Worm (Caenorhabditis elegans) whole organism, mixed stage, embryonic: ENCODE results near the gene cwf-19L2.
A peak's percentile ranks its signal among the peaks of the same experiment; 100 is the strongest.

Experiments
- bed-3 ChIP-seq: fragments of 200-800 bp; sonication (Bioruptor generic); optimal IDR thresholded peaks from 3 replicates; lab custom pipeline; 2018; ENCODE audit warnings: mild to moderate bottlenecking, missing genetic modification characterization, moderate library complexity, missing compliant biosample characterization
- blmp-1 ChIP-seq: fragments of 150-350 bp; optimal IDR thresholded peaks from 2 replicates; lab custom pipeline; 2014; ENCODE audit warnings: missing biosample characterization, missing genetic modification characterization
- ceh-83 ChIP-seq: fragments of 200-800 bp; sonication (Bioruptor generic); optimal IDR thresholded peaks from 2 replicates; lab custom pipeline; 2018; ENCODE audit warnings: mild to moderate bottlenecking, missing genetic modification characterization, missing compliant biosample characterization
- ces-1 ChIP-seq: fragments of 150-350 bp; optimal IDR thresholded peaks from 2 replicates; lab custom pipeline; 2014; ENCODE audit warnings: missing biosample characterization, missing genetic modification reagents, missing genetic modification characterization
- cnd-1 ChIP-seq: fragments of 200-800 bp; sonication (Bioruptor generic); optimal IDR thresholded peaks from 2 replicates; lab custom pipeline; 2018; ENCODE audit warnings: mild to moderate bottlenecking, missing genetic modification characterization, missing compliant biosample characterization
- drap-1 ChIP-seq: fragments of 200-800 bp; sonication (Bioruptor generic); optimal IDR thresholded peaks from 3 replicates; lab custom pipeline; 2018; ENCODE audit warnings: mild to moderate bottlenecking, missing genetic modification characterization, missing compliant biosample characterization
- elt-1 ChIP-seq: sonication (generic microtip); optimal IDR thresholded peaks from 2 replicates; lab custom pipeline; 2017; ENCODE audit warnings: missing genetic modification characterization, mild to moderate bottlenecking, missing compliant biosample characterization, antibody characterized with exemption, moderate library complexity, borderline replicate concordance; ENCODE audit not compliant: insufficient read depth
- elt-3 ChIP-seq: fragments of 150-350 bp; optimal IDR thresholded peaks from 2 replicates; lab custom pipeline; 2014; ENCODE audit warnings: missing biosample characterization, missing genetic modification characterization
- flh-1 ChIP-seq: fragments of 200-800 bp; sonication (Bioruptor generic); optimal IDR thresholded peaks from 2 replicates; lab custom pipeline; 2018; ENCODE audit warnings: mild to moderate bottlenecking, missing genetic modification characterization, moderate library complexity, missing compliant biosample characterization
- ham-2 ChIP-seq: fragments of 200-800 bp; sonication (Bioruptor generic); optimal IDR thresholded peaks from 2 replicates; lab custom pipeline; 2018; ENCODE audit warnings: mild to moderate bottlenecking, missing genetic modification characterization, missing compliant biosample characterization
- hlh-1 ChIP-seq: fragments of 150-350 bp; optimal IDR thresholded peaks from 2 replicates; lab custom pipeline; 2014; ENCODE audit warnings: missing biosample characterization, missing genetic modification reagents, missing genetic modification characterization
- lin-32 ChIP-seq: fragments of 200-800 bp; sonication (Bioruptor generic); optimal IDR thresholded peaks from 2 replicates; lab custom pipeline; 2018; ENCODE audit warnings: mild to moderate bottlenecking, missing genetic modification characterization, missing compliant biosample characterization
- lsy-2 ChIP-seq: fragments of 150-350 bp; optimal IDR thresholded peaks from 2 replicates; lab custom pipeline; 2014; ENCODE audit warnings: missing biosample characterization, missing genetic modification characterization
- mab-5 ChIP-seq: fragments of 150-350 bp; optimal IDR thresholded peaks from 2 replicates; lab custom pipeline; 2014; ENCODE audit warnings: missing biosample characterization, missing genetic modification characterization
- mep-1 ChIP-seq: fragments of 150-350 bp; optimal IDR thresholded peaks from 2 replicates; lab custom pipeline; 2017; ENCODE audit warnings: missing biosample characterization, missing genetic modification reagents, missing genetic modification characterization, inconsistent platforms
- mls-2 ChIP-seq: sonication (generic microtip); optimal IDR thresholded peaks from 2 replicates; lab custom pipeline; 2016; ENCODE audit warnings: mild to moderate bottlenecking, missing genetic modification characterization, moderate library complexity, missing compliant biosample characterization
- nhr-12 ChIP-seq: fragments of 150-350 bp; optimal IDR thresholded peaks from 2 replicates; lab custom pipeline; 2014; ENCODE audit warnings: missing biosample characterization, missing genetic modification characterization
- nhr-237 ChIP-seq: fragments of 150-350 bp; optimal IDR thresholded peaks from 2 replicates; lab custom pipeline; 2014; ENCODE audit warnings: missing biosample characterization, missing genetic modification characterization
- nhr-28 ChIP-seq: fragments of 150-350 bp; optimal IDR thresholded peaks from 2 replicates; lab custom pipeline; 2014; ENCODE audit warnings: missing biosample characterization, missing genetic modification characterization
- nhr-76 ChIP-seq: sonication (generic microtip); optimal IDR thresholded peaks from 2 replicates; lab custom pipeline; 2017; ENCODE audit warnings: missing biosample characterization, missing genetic modification characterization
- pha-4 ChIP-seq: fragments of 150-350 bp; optimal IDR thresholded peaks from 2 replicates; lab custom pipeline; 2018; ENCODE audit warnings: missing biosample characterization, missing genetic modification reagents, missing genetic modification characterization
- sem-2 ChIP-seq: fragments of 200-800 bp; sonication (Bioruptor generic); optimal IDR thresholded peaks from 2 replicates; lab custom pipeline; 2018; ENCODE audit warnings: mild to moderate bottlenecking, missing genetic modification characterization, missing compliant biosample characterization
- snpc-4 ChIP-seq: fragments of 150-350 bp; optimal IDR thresholded peaks from 2 replicates; lab custom pipeline; 2014; ENCODE audit warnings: missing biosample characterization, missing genetic modification characterization
- sptf-1 ChIP-seq: sonication (generic microtip); optimal IDR thresholded peaks from 2 replicates; lab custom pipeline; 2017; ENCODE audit warnings: mild to moderate bottlenecking, missing genetic modification characterization, moderate library complexity, missing compliant biosample characterization
- tbx-8 ChIP-seq: fragments of 200-800 bp; sonication (Bioruptor generic); optimal IDR thresholded peaks from 2 replicates; lab custom pipeline; 2018; ENCODE audit warnings: mild to moderate bottlenecking, missing genetic modification characterization, moderate library complexity, missing compliant biosample characterization
- unc-120 ChIP-seq: sonication (generic microtip); optimal IDR thresholded peaks from 2 replicates; lab custom pipeline; 2017; ENCODE audit warnings: missing genetic modification characterization, missing compliant biosample characterization; ENCODE audit not compliant: poor library complexity, severe bottlenecking
- unc-39 ChIP-seq: fragments of 150-350 bp; optimal IDR thresholded peaks from 2 replicates; lab custom pipeline; 2014; ENCODE audit warnings: missing biosample characterization, missing genetic modification characterization
- unc-62 ChIP-seq: fragments of 150-350 bp; optimal IDR thresholded peaks from 2 replicates; lab custom pipeline; 2014; ENCODE audit warnings: missing biosample characterization, missing genetic modification reagents, missing genetic modification characterization
- zip-8 ChIP-seq: fragments of 150-350 bp; optimal IDR thresholded peaks from 2 replicates; lab custom pipeline; 2014; ENCODE audit warnings: missing biosample characterization, missing genetic modification characterization
- ztf-11 ChIP-seq: fragments of 150-350 bp; optimal IDR thresholded peaks from 2 replicates; lab custom pipeline; 2014; ENCODE audit warnings: missing biosample characterization, missing genetic modification characterization

The cwf-19L2 gene

DNA sequence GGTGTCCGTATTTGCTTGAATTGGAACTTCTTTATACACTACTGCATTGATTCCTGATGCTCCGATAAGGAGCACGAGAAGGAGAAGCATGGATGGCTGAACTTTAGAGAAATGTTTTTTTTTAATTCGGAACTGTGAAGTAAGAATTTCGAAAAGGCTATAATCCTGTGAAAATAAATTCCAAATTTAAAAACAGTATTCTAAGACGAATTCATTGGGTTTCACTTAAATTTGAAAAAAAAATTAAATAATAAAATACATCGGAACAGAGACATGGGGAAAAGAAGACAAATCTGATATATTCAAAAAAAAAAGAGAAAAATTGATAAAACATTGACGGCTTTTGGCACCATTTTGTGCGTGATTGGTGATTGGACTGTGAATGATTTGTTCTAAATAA lies 7.7 kb upstream of the cwf-19L2 start, which contains the start of gene pho-5:
pho-5 (minus strand) TSS at position 101 of the 400 bp plus-strand sequence.
- no peak for TF ChIP-seq mep-1
- no peak for TF ChIP-seq blmp-1 (tag; lab: Kevin White, UChicago)
- no peak for TF ChIP-seq bed-3 (GFP tag; lab: Kevin White, UChicago)
- TF ChIP-seq unc-62 (GFP tag; lab: Kevin White, UChicago) = no peak
- no peak for TF ChIP-seq lin-32 (GFP tag; lab: Kevin White, UChicago)
- no peak for TF ChIP-seq hlh-1 (tag; lab: Kevin White, UChicago)
- TF ChIP-seq sptf-1 (tag; lab: Kevin White, UChicago) = no peak
- no peak for TF ChIP-seq nhr-12 (tag; lab: Kevin White, UChicago)
- no peak for TF ChIP-seq elt-3 (tag; lab: Kevin White, UChicago)
- no peak for TF ChIP-seq drap-1 (GFP tag; lab: Kevin White, UChicago)
- no peak for TF ChIP-seq pha-4 (tag; lab: Kevin White, UChicago)
- no peak for TF ChIP-seq cnd-1 (tag; lab: Kevin White, UChicago)
- TF ChIP-seq nhr-28 = no peak

ce11 chrIII:7287503-7287902 lies 5.9 kb upstream of the cwf-19L2 start, which contains the start of gene ykt-6:
Gene ykt-6, minus strand, starts transcription at chrIII:7287603.
- no peak for TF ChIP-seq sem-2 (GFP tag; lab: Kevin White, UChicago)
- TF ChIP-seq mep-1 = no peak
- TF ChIP-seq mls-2 (tag; lab: Kevin White, UChicago) = no peak
- no peak for TF ChIP-seq nhr-76 (tag; lab: Kevin White, UChicago)
- no peak for TF ChIP-seq lin-32 (GFP tag; lab: Kevin White, UChicago)
- no peak for TF ChIP-seq unc-62 (GFP tag; lab: Kevin White, UChicago)
- TF ChIP-seq nhr-28 = no peak
- TF ChIP-seq nhr-237 (tag; lab: Kevin White, UChicago) = no peak
- no peak for TF ChIP-seq ham-2 (GFP tag; lab: Kevin White, UChicago)
- no peak for TF ChIP-seq tbx-8 (GFP tag; lab: Kevin White, UChicago)
- TF ChIP-seq nhr-12 (tag; lab: Kevin White, UChicago) = no peak
- no peak for TF ChIP-seq hlh-1 (tag; lab: Kevin White, UChicago)
- no peak for TF ChIP-seq cnd-1 (tag; lab: Kevin White, UChicago)
- TF ChIP-seq blmp-1 (tag; lab: Kevin White, UChicago) = no peak
- TF ChIP-seq zip-8 (tag; lab: Kevin White, UChicago) = no peak
- TF ChIP-seq elt-3 (tag; lab: Kevin White, UChicago) = no peak
- TF ChIP-seq mab-5 (tag; lab: Kevin White, UChicago) = no peak

- TF ChIP-seq unc-62 (GFP tag; lab: Kevin White, UChicago) (no peak), zip-8 (tag; lab: Kevin White, UChicago) (no peak), sptf-1 (tag; lab: Kevin White, UChicago) (no peak), snpc-4 (tag; lab: Kevin White, UChicago) (no peak), sem-2 (GFP tag; lab: Kevin White, UChicago) (no peak), ham-2 (GFP tag; lab: Kevin White, UChicago) (no peak), unc-120 (tag; lab: Kevin White, UChicago) (no peak), elt-3 (tag; lab: Kevin White, UChicago) (no peak), lsy-2 (tag; lab: Kevin White, UChicago) (no peak), tbx-8 (GFP tag; lab: Kevin White, UChicago) (no peak), drap-1 (GFP tag; lab: Kevin White, UChicago) (no peak), blmp-1 (tag; lab: Kevin White, UChicago) (no peak), unc-39 (tag; lab: Kevin White, UChicago) (no peak), lin-32 (GFP tag; lab: Kevin White, UChicago) (no peak), mls-2 (tag; lab: Kevin White, UChicago) (no peak), pha-4 (tag; lab: Kevin White, UChicago) (no peak)
These were observed 3.0 kb upstream of the cwf-19L2 start, which contains the start of gene algn-11 for ce11 chrIII:7290462-7290861. Gene algn-11, minus strand, starts transcription at chrIII:7290562.

- no peak for TF ChIP-seq elt-1 (tag; lab: Kevin White, UChicago)
- no peak for TF ChIP-seq ceh-83
- TF ChIP-seq tbx-8 (GFP tag; lab: Kevin White, UChicago) = no peak
- TF ChIP-seq pha-4 (tag; lab: Kevin White, UChicago) = no peak
- TF ChIP-seq ztf-11 = no peak
- no peak for TF ChIP-seq blmp-1 (tag; lab: Kevin White, UChicago)
- TF ChIP-seq ces-1 = peak; percentile 70
- no peak for TF ChIP-seq mls-2 (tag; lab: Kevin White, UChicago)
- no peak for TF ChIP-seq flh-1 (GFP tag; lab: Kevin White, UChicago)
These were observed 2.2 kb upstream of the cwf-19L2 start for ce11 chrIII:7291216-7291615.
